Worm (Caenorhabditis elegans) whole organism, mixed stage, embryonic: ENCODE measurements around the gene F46C5.2.
A peak's percentile ranks its signal among the peaks of the same experiment; 100 is the strongest.

Experiments used
- M03D4.4 ChIP-seq: sonication (generic microtip); optimal IDR thresholded peaks from 2 replicates; lab custom pipeline; 2017; ENCODE audit warnings: mild to moderate bottlenecking, missing genetic modification characterization, missing compliant biosample characterization
- blmp-1 ChIP-seq: fragments of 150-350 bp; optimal IDR thresholded peaks from 2 replicates; lab custom pipeline; 2014; ENCODE audit warnings: missing biosample characterization, missing genetic modification characterization
- ceh-39 ChIP-seq: fragments of 150-350 bp; optimal IDR thresholded peaks from 2 replicates; lab custom pipeline; 2014; ENCODE audit warnings: missing biosample characterization, missing genetic modification characterization
- ceh-43 ChIP-seq: fragments of 200-800 bp; sonication (Bioruptor generic); optimal IDR thresholded peaks from 2 replicates; lab custom pipeline; 2018; ENCODE audit warnings: mild to moderate bottlenecking, missing genetic modification characterization, moderate library complexity, missing compliant biosample characterization
- ceh-83 ChIP-seq: fragments of 200-800 bp; sonication (Bioruptor generic); optimal IDR thresholded peaks from 2 replicates; lab custom pipeline; 2018; ENCODE audit warnings: mild to moderate bottlenecking, missing genetic modification characterization, missing compliant biosample characterization
- drap-1 ChIP-seq: fragments of 200-800 bp; sonication (Bioruptor generic); optimal IDR thresholded peaks from 3 replicates; lab custom pipeline; 2018; ENCODE audit warnings: mild to moderate bottlenecking, missing genetic modification characterization, missing compliant biosample characterization
- elt-1 ChIP-seq: sonication (generic microtip); optimal IDR thresholded peaks from 2 replicates; lab custom pipeline; 2017; ENCODE audit warnings: missing genetic modification characterization, mild to moderate bottlenecking, missing compliant biosample characterization, antibody characterized with exemption, moderate library complexity, borderline replicate concordance; ENCODE audit not compliant: insufficient read depth
- elt-3 ChIP-seq: fragments of 150-350 bp; optimal IDR thresholded peaks from 2 replicates; lab custom pipeline; 2014; ENCODE audit warnings: missing biosample characterization, missing genetic modification characterization
- flh-1 ChIP-seq: fragments of 200-800 bp; sonication (Bioruptor generic); optimal IDR thresholded peaks from 2 replicates; lab custom pipeline; 2018; ENCODE audit warnings: mild to moderate bottlenecking, missing genetic modification characterization, moderate library complexity, missing compliant biosample characterization
- ham-2 ChIP-seq: fragments of 200-800 bp; sonication (Bioruptor generic); optimal IDR thresholded peaks from 2 replicates; lab custom pipeline; 2018; ENCODE audit warnings: mild to moderate bottlenecking, missing genetic modification characterization, missing compliant biosample characterization
- hlh-1 ChIP-seq: fragments of 150-350 bp; optimal IDR thresholded peaks from 2 replicates; lab custom pipeline; 2014; ENCODE audit warnings: missing biosample characterization, missing genetic modification reagents, missing genetic modification characterization
- lin-13 ChIP-seq: fragments of 150-350 bp; optimal IDR thresholded peaks from 2 replicates; lab custom pipeline; 2014; ENCODE audit warnings: missing biosample characterization, missing genetic modification characterization
- lin-32 ChIP-seq: fragments of 200-800 bp; sonication (Bioruptor generic); optimal IDR thresholded peaks from 2 replicates; lab custom pipeline; 2018; ENCODE audit warnings: mild to moderate bottlenecking, missing genetic modification characterization, missing compliant biosample characterization
- mab-5 ChIP-seq: fragments of 150-350 bp; optimal IDR thresholded peaks from 2 replicates; lab custom pipeline; 2014; ENCODE audit warnings: missing biosample characterization, missing genetic modification characterization
- mep-1 ChIP-seq: fragments of 150-350 bp; optimal IDR thresholded peaks from 2 replicates; lab custom pipeline; 2017; ENCODE audit warnings: missing biosample characterization, missing genetic modification reagents, missing genetic modification characterization, inconsistent platforms
- nhr-2 ChIP-seq: fragments of 150-350 bp; optimal IDR thresholded peaks from 2 replicates; lab custom pipeline; 2014; ENCODE audit warnings: missing biosample characterization, missing genetic modification characterization
- nhr-237 ChIP-seq: fragments of 150-350 bp; optimal IDR thresholded peaks from 2 replicates; lab custom pipeline; 2014; ENCODE audit warnings: missing biosample characterization, missing genetic modification characterization
- nhr-28 ChIP-seq: fragments of 150-350 bp; optimal IDR thresholded peaks from 2 replicates; lab custom pipeline; 2014; ENCODE audit warnings: missing biosample characterization, missing genetic modification characterization
- pha-4 ChIP-seq: fragments of 150-350 bp; optimal IDR thresholded peaks from 2 replicates; lab custom pipeline; 2018; ENCODE audit warnings: missing biosample characterization, missing genetic modification reagents, missing genetic modification characterization
- snpc-4 ChIP-seq: fragments of 150-350 bp; optimal IDR thresholded peaks from 2 replicates; lab custom pipeline; 2014; ENCODE audit warnings: missing biosample characterization, missing genetic modification characterization
- sptf-1 ChIP-seq: sonication (generic microtip); optimal IDR thresholded peaks from 2 replicates; lab custom pipeline; 2017; ENCODE audit warnings: mild to moderate bottlenecking, missing genetic modification characterization, moderate library complexity, missing compliant biosample characterization
- tbx-8 ChIP-seq: fragments of 200-800 bp; sonication (Bioruptor generic); optimal IDR thresholded peaks from 2 replicates; lab custom pipeline; 2018; ENCODE audit warnings: mild to moderate bottlenecking, missing genetic modification characterization, moderate library complexity, missing compliant biosample characterization
- unc-120 ChIP-seq: sonication (generic microtip); optimal IDR thresholded peaks from 2 replicates; lab custom pipeline; 2017; ENCODE audit warnings: missing genetic modification characterization, missing compliant biosample characterization; ENCODE audit not compliant: poor library complexity, severe bottlenecking
- unc-62 ChIP-seq: fragments of 150-350 bp; optimal IDR thresholded peaks from 2 replicates; lab custom pipeline; 2014; ENCODE audit warnings: missing biosample characterization, missing genetic modification reagents, missing genetic modification characterization
- zip-8 ChIP-seq: fragments of 150-350 bp; optimal IDR thresholded peaks from 2 replicates; lab custom pipeline; 2014; ENCODE audit warnings: missing biosample characterization, missing genetic modification characterization
- ztf-11 ChIP-seq: fragments of 150-350 bp; optimal IDR thresholded peaks from 2 replicates; lab custom pipeline; 2014; ENCODE audit warnings: missing biosample characterization, missing genetic modification characterization

The F46C5.2 gene

DNA sequence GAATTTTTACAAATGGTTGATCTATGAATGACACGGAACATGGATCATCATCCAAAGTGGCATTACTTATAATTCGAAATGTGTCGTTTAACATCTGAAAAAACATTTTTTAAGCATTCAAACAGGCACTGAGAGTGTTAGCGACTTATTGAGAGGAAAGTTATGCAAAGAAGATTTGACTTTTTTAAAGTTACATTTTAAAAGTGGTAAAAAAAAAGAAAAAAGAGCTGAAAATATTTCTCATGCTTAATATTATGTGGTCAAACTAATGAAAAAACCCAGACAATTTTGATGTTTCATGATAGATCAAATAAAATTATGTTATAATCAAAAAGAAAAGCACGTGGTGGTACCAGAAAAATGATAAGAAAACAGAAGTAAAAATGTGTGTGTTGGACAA lies 36.0 kb upstream of the F46C5.2 start, which contains the start of gene npr-20:
Gene npr-20 (minus strand): TSS at position 101 of the 400 bp plus-strand sequence.
- TF ChIP-seq lin-13 (tag; lab: Kevin White, UChicago) (no peak), hlh-1 (tag; lab: Kevin White, UChicago) (no peak), elt-1 (no peak), nhr-237 (tag; lab: Kevin White, UChicago) (no peak), mab-5 (no peak), unc-62 (GFP tag; lab: Kevin White, UChicago) (no peak), ham-2 (GFP tag; lab: Kevin White, UChicago) (no peak), unc-120 (tag; lab: Kevin White, UChicago) (no peak)

DNA sequence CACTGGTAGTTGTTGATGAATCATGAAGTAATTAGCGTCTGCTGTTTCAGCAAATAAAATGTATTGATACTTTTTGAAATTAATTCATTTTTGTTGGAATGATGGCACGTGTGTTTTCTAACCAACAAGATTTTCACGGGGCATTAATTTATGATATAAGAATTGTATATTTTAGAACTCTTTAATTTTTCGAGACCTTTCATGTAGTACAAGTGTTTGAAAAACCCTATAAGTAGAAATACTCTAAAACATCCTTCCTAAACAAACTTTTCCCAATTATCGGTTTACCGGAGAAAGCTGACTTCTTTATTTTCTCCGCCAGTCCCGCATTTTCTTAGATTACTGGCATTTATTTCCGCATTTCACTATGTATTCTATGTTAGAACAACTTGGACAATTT lies 30.5 kb upstream of the F46C5.2 start, which contains the start of gene snb-6:
Gene snb-6 (minus strand): TSS at position 101 of the 400 bp plus-strand sequence.
- TF ChIP-seq flh-1 (GFP tag; lab: Kevin White, UChicago) = no peak
- TF ChIP-seq pha-4 = no peak
- no peak for TF ChIP-seq hlh-1 (tag; lab: Kevin White, UChicago)

DNA sequence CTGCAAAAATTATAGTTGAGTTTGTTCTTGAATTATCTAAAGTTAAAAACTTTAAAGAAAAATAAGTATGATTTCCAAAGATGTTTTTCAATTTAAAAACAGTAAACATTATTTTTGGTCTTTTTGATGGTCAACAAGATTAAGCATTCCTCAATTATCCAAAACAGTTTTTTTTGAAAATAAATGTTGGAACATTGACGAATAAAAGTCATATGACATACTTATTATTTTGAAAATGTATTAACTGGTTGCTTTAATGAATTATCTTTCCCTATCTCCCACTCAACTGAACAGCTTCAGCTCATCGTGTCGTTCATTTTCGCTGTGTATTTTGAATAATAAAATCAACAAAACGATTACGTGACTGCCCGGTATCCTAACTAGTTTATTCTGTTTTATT lies 28.0 kb upstream of the F46C5.2 start:
- TF ChIP-seq unc-120 (tag; lab: Kevin White, UChicago) = no peak

DNA sequence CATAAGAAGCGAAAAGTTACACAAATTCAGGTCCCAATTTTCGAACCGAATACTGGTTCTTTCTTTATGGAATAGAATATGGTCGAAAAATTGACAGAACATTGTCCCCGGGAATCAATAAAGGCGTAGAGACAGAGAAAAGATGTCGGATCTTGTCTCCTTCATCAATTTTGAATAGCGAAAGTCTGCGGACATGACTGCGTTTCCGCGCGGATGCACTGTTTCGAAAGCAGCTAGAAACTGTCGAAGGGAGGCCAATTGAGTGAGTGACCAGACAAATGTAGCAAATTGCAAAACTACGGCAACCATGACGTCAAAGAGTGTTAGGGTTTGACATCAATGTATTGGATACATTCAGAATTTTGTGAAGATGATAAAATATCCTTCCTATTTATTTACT lies 27.4 kb upstream of the F46C5.2 start:
- TF ChIP-seq ceh-83 (no peak), zip-8 (tag; lab: Kevin White, UChicago) (no peak), ceh-39 (tag; lab: Kevin White, UChicago) (no peak), ceh-43 (no peak), pha-4 (no peak), ham-2 (GFP tag; lab: Kevin White, UChicago) (peak; percentile 75), unc-62 (GFP tag; lab: Kevin White, UChicago) (peak; percentile 12), blmp-1 (tag; lab: Kevin White, UChicago) (peak; percentile 59), nhr-2 (tag; lab: Kevin White, UChicago) (no peak), tbx-8 (GFP tag; lab: Kevin White, UChicago) (no peak), elt-3 (tag; lab: Kevin White, UChicago) (no peak)

DNA sequence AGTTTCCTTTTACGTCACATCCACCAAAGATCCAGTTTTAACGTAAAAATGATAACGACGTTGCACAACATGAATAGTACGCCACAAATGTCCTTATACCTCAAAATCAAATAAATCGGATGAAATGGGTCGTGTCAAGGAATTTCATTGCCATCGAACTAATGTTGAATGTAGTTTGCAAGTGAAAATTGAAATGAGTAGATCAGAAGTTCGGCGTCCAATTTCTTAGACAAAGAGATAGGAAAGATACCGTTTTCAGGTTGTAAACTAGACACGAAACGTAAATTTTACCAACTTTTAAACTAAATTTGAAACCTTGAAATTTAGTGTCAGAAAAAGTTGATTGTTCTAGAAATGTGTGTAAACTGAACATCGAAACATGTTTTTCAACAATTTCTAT lies 25.8 kb upstream of the F46C5.2 start:
- no peak for TF ChIP-seq mab-5
- no peak for TF ChIP-seq lin-32 (GFP tag; lab: Kevin White, UChicago)
- no peak for TF ChIP-seq ztf-11 (tag; lab: Kevin White, UChicago)

DNA sequence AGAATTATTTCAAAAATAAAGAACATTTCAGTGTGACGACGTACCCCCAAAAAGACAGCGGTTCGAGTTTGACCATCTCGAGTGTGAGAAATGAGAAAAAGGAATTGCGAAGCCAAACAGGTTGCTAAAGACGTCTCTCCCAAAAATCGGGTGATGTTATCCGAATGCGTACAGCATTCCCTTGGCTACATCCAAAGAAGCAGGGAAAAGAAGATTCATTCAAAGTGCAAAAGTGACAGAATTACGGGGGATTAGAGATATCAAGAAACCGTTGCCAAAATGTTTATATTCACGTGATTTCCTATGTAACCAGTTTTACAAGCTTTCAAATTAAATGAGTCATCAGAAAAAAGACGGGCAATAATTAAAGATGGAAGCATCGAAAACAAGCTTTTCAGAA lies 24.9 kb upstream of the F46C5.2 start:
- TF ChIP-seq snpc-4 (tag; lab: Kevin White, UChicago) (no peak), zip-8 (tag; lab: Kevin White, UChicago) (no peak), nhr-28 (no peak), ceh-43 (no peak), mab-5 (no peak), nhr-2 (tag; lab: Kevin White, UChicago) (no peak), ceh-39 (tag; lab: Kevin White, UChicago) (no peak), elt-1 (no peak), drap-1 (GFP tag; lab: Kevin White, UChicago) (no peak), ztf-11 (tag; lab: Kevin White, UChicago) (no peak), sptf-1 (no peak), blmp-1 (tag; lab: Kevin White, UChicago) (no peak)

DNA sequence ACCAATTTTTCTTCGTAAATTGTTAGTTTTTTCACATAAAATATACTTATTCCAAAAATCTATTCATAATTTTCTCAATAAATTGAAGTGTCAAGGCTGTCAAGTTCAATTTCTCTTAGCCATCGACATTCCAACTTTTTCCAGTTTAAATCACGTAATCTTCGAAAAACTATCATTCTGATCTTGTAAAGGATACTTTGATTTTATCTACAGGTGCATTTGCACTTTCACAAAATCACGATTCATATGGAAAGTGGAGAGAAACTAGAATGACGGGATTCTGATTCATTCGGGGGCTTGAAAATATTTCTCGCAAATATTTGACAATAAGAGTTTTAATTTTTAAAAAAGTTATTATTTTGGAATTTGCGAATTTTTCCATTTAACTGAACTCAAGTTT lies 24.1 kb upstream of the F46C5.2 start:
- TF ChIP-seq flh-1 (GFP tag; lab: Kevin White, UChicago) (no peak), unc-62 (GFP tag; lab: Kevin White, UChicago) (no peak), sptf-1 (no peak), nhr-237 (tag; lab: Kevin White, UChicago) (no peak), zip-8 (tag; lab: Kevin White, UChicago) (no peak), M03D4.4 (no peak), snpc-4 (tag; lab: Kevin White, UChicago) (no peak), lin-13 (tag; lab: Kevin White, UChicago) (no peak), blmp-1 (tag; lab: Kevin White, UChicago) (no peak), mep-1 (tag; lab: Kevin White, UChicago) (no peak), lin-32 (GFP tag; lab: Kevin White, UChicago) (no peak), ceh-83 (no peak), elt-3 (tag; lab: Kevin White, UChicago) (no peak)
- TF ChIP-seq, all 35 proteins: peak for 0
